Worm (Caenorhabditis elegans): ENCODE results near the gene acp-2.

DNA sequence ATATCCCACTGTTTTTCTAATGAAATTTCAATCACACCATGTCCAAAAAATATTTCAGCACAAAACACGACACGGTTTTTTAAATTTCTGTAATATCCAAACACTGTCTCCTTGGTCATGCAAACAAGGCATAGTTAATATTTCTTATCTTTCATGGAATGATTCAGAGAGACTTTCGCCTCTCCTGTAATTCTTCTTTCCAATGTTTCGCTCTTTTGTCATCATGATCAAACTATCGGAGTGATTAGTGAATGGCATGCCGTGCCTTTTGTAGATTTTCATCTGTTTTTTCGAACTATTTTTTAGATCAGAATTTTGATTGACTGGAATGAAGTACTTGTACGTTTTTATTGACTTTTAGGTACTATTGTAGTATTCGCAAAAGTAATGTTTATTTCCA lies 47.5 kb downstream of the acp-2 start:
- TF ChIP-seq hlh-12 (tag; optimal IDR thresholded peaks at IDR 0.05), result no peak
- TF ChIP-seq ZK185.1 (tag; optimal IDR thresholded peaks at IDR 0.05; ENCODE audit: poor library complexity, severe bottlenecking), result no peak
- TF ChIP-seq nfya-2 (GFP tag; IDR thresholded peaks at IDR 0.05), result no peak
- TF ChIP-seq F10E7.11 (tag; optimal IDR thresholded peaks at IDR 0.05), result no peak
- TF ChIP-seq akir-1 (GFP tag; optimal IDR thresholded peaks at IDR 0.05), result no peak
- no peak for TF ChIP-seq F57A8.1 (GFP tag; optimal IDR thresholded peaks at IDR 0.05)
